Worm (Caenorhabditis elegans) whole organism, young adult: ENCODE measurements around the gene cpar-1.

Experiments used
- B0019.2 ChIP-seq: fragments of 200-800 bp; sonication (Bioruptor generic); conservative IDR thresholded peaks from 2 replicates; pipeline ENCODE4 v1.3.6; 2022; ENCODE audit warnings: missing genetic modification reagents, missing genetic modification characterization, missing compliant biosample characterization
- C06A6.2 ChIP-seq: fragments of 200-800 bp; sonication (Bioruptor generic); conservative IDR thresholded peaks from 2 replicates; pipeline ENCODE4 v1.3.6; 2022; ENCODE audit warnings: missing genetic modification characterization, missing compliant biosample characterization
- F33H1.4 ChIP-seq: fragments of 200-800 bp; sonication (Bioruptor generic); IDR thresholded peaks from 2 replicates; pipeline ENCODE4 v1.3.6; 2022; ENCODE audit warnings: missing genetic modification reagents, missing genetic modification characterization, missing compliant biosample characterization
- Y53F4B.3 ChIP-seq: fragments of 200-800 bp; sonication (Bioruptor generic); IDR thresholded peaks from 2 replicates; pipeline ENCODE4 v1.3.6; 2022; ENCODE audit warnings: missing genetic modification reagents, missing genetic modification characterization, missing compliant biosample characterization
- akir-1 ChIP-seq: fragments of 200-800 bp; sonication (Bioruptor generic); optimal IDR thresholded peaks from 2 replicates; lab custom pipeline; 2018; ENCODE audit warnings: mild to moderate bottlenecking, missing genetic modification characterization, moderate library complexity, missing compliant biosample characterization
- ama-1 ChIP-seq, 3 experiments: fragments of 150-350 bp in 1 of 3; sonication (generic microtip) in 2 of 3; optimal IDR thresholded peaks; 2 replicates each; lab custom pipeline; 2014 to 2018; ENCODE audit warnings: missing biosample characterization in 2 of 3, missing genetic modification characterization in 2 of 3, missing genetic modification reagents in 2 of 3
- aptf-3 ChIP-seq: fragments of 200-800 bp; sonication (Bioruptor generic); IDR thresholded peaks from 2 replicates; pipeline ENCODE4 v1.3.6; 2022; ENCODE audit warnings: missing genetic modification characterization, missing compliant biosample characterization
- attf-5 ChIP-seq: fragments of 200-800 bp; sonication (Bioruptor generic); optimal IDR thresholded peaks from 2 replicates; lab custom pipeline; 2018; ENCODE audit warnings: mild to moderate bottlenecking, missing genetic modification characterization, missing compliant biosample characterization
- attf-6 ChIP-seq: fragments of 200-800 bp; sonication (Bioruptor generic); IDR thresholded peaks from 2 replicates; pipeline ENCODE4 v1.3.6; 2022; ENCODE audit warnings: missing genetic modification reagents, missing genetic modification characterization, missing compliant biosample characterization
- bed-1 ChIP-seq: fragments of 200-800 bp; sonication (Bioruptor generic); IDR thresholded peaks from 2 replicates; pipeline ENCODE4 v1.3.6; 2022; ENCODE audit warnings: missing genetic modification reagents, missing genetic modification characterization, missing compliant biosample characterization
- bed-2 ChIP-seq: fragments of 200-800 bp; sonication (Bioruptor generic); IDR thresholded peaks from 2 replicates; pipeline ENCODE4 v1.3.6; 2022; ENCODE audit warnings: missing genetic modification reagents, missing genetic modification characterization, missing compliant biosample characterization
- cebp-1 ChIP-seq, 2 experiments: fragments of 200-800 bp in 1 of 2; sonication (Bioruptor generic) in 1 of 2; sonication (generic microtip) in 1 of 2; IDR thresholded peaks in 1 of 2; optimal IDR thresholded peaks in 1 of 2; 2 replicates each; pipeline versions ENCODE4 v1.3.6 to Lab custom; 2017 to 2022; ENCODE audit warnings: missing compliant biosample characterization in 2 of 2, missing genetic modification characterization in 2 of 2, mild to moderate bottlenecking in 1 of 2, missing genetic modification reagents in 1 of 2, moderate library complexity in 1 of 2
- ceh-27 ChIP-seq: fragments of 200-800 bp; sonication (Bioruptor generic); optimal IDR thresholded peaks from 2 replicates; lab custom pipeline; 2018; ENCODE audit warnings: mild to moderate bottlenecking, missing genetic modification characterization, moderate library complexity, missing compliant biosample characterization
- egl-44 ChIP-seq: fragments of 200-800 bp; sonication (Bioruptor generic); IDR thresholded peaks from 2 replicates; pipeline ENCODE4 v1.3.6; 2022; ENCODE audit warnings: missing genetic modification reagents, missing genetic modification characterization, missing compliant biosample characterization
- ekl-4 ChIP-seq: fragments of 200-800 bp; sonication (Bioruptor generic); IDR thresholded peaks from 2 replicates; pipeline ENCODE4 v1.3.6; 2022; ENCODE audit warnings: missing genetic modification reagents, missing genetic modification characterization, missing compliant biosample characterization
- ets-4 ChIP-seq: fragments of 200-800 bp; sonication (Bioruptor generic); optimal IDR thresholded peaks from 2 replicates; lab custom pipeline; 2018; ENCODE audit warnings: mild to moderate bottlenecking, missing genetic modification characterization, missing compliant biosample characterization
- fkh-3 ChIP-seq: sonication (generic microtip); optimal IDR thresholded peaks from 2 replicates; lab custom pipeline; 2016; ENCODE audit warnings: mild to moderate bottlenecking, missing genetic modification characterization, missing compliant biosample characterization
- hmg-1.2 ChIP-seq: fragments of 200-800 bp; sonication (Bioruptor generic); IDR thresholded peaks from 2 replicates; pipeline ENCODE4 v1.3.6; 2022; ENCODE audit warnings: missing genetic modification reagents, missing genetic modification characterization, missing compliant biosample characterization
- hrde-1 ChIP-seq: sonication (generic microtip); optimal IDR thresholded peaks from 2 replicates; lab custom pipeline; 2016; ENCODE audit warnings: missing genetic modification characterization, mild to moderate bottlenecking, missing compliant biosample characterization, moderate library complexity, missing genotype, missing genetic modification reagents, borderline replicate concordance
- lag-1 ChIP-seq: fragments of 200-800 bp; sonication (Bioruptor generic); IDR thresholded peaks from 2 replicates; pipeline ENCODE4 v1.3.6; 2022; ENCODE audit warnings: missing genetic modification reagents, missing genetic modification characterization, missing compliant biosample characterization
- let-526 ChIP-seq: fragments of 200-800 bp; sonication (Bioruptor generic); IDR thresholded peaks from 2 replicates; pipeline ENCODE4 v1.3.6; 2022; ENCODE audit warnings: missing genetic modification reagents, missing genetic modification characterization, missing compliant biosample characterization
- let-607 ChIP-seq, 2 experiments: fragments of 200-800 bp in 1 of 2; sonication (Bioruptor generic) in 1 of 2; sonication (generic microtip) in 1 of 2; optimal IDR thresholded peaks; 2 replicates each; lab custom pipeline; 2016 to 2018; ENCODE audit warnings: mild to moderate bottlenecking in 2 of 2, missing compliant biosample characterization in 2 of 2, missing genetic modification characterization in 2 of 2, moderate library complexity in 2 of 2, missing genotype in 1 of 2
- lin-35 ChIP-seq, 3 experiments: fragments of 150-350 bp in 2 of 3; sonication (generic microtip) in 1 of 3; optimal IDR thresholded peaks; 2 replicates each; lab custom pipeline; 2014 to 2018; ENCODE audit warnings: missing biosample characterization in 3 of 3, missing genetic modification characterization in 3 of 3, missing genetic modification reagents in 3 of 3
- lin-54 ChIP-seq: fragments of 200-800 bp; sonication (Bioruptor generic); optimal IDR thresholded peaks from 2 replicates; lab custom pipeline; 2018; ENCODE audit warnings: mild to moderate bottlenecking, missing genetic modification characterization, missing compliant biosample characterization
- lsl-1 ChIP-seq: fragments of 200-800 bp; sonication (Bioruptor generic); optimal IDR thresholded peaks from 2 replicates; lab custom pipeline; 2018; ENCODE audit warnings: mild to moderate bottlenecking, missing genetic modification characterization, moderate library complexity, missing compliant biosample characterization
- mel-28 ChIP-seq: sonication (generic microtip); optimal IDR thresholded peaks from 2 replicates; lab custom pipeline; 2016; ENCODE audit warnings: borderline replicate concordance, mild to moderate bottlenecking, missing genetic modification characterization, missing compliant biosample characterization
- mxl-1 ChIP-seq: sonication (generic microtip); optimal IDR thresholded peaks from 2 replicates; lab custom pipeline; 2016; ENCODE audit warnings: missing genetic modification characterization, missing compliant biosample characterization
- nfya-1 ChIP-seq: sonication (generic microtip); optimal IDR thresholded peaks from 2 replicates; lab custom pipeline; 2017; ENCODE audit warnings: antibody characterized with exemption, missing compliant biosample characterization, missing genetic modification characterization, borderline replicate concordance; ENCODE audit not compliant: insufficient read depth
- nfya-2 ChIP-seq: fragments of 200-800 bp; sonication (Bioruptor generic); IDR thresholded peaks from 2 replicates; pipeline ENCODE4 v1.3.6; 2022; ENCODE audit warnings: missing genetic modification reagents, missing genetic modification characterization, missing compliant biosample characterization
- nfyb-1 ChIP-seq: fragments of 200-800 bp; sonication (Bioruptor generic); IDR thresholded peaks from 2 replicates; pipeline ENCODE4 v1.3.6; 2022; ENCODE audit warnings: missing genetic modification reagents, missing genetic modification characterization, missing compliant biosample characterization
- nhr-120 ChIP-seq: fragments of 200-800 bp; sonication (Bioruptor generic); IDR thresholded peaks from 2 replicates; pipeline ENCODE4 v1.3.6; 2022; ENCODE audit warnings: missing genetic modification characterization, missing compliant biosample characterization
- nhr-27 ChIP-seq: fragments of 200-800 bp; sonication (Bioruptor generic); optimal IDR thresholded peaks from 2 replicates; lab custom pipeline; 2018; ENCODE audit warnings: mild to moderate bottlenecking, missing genetic modification characterization, moderate library complexity, missing compliant biosample characterization
- nhr-80 ChIP-seq: sonication (generic microtip); optimal IDR thresholded peaks from 2 replicates; lab custom pipeline; 2016; ENCODE audit warnings: missing genetic modification characterization, missing compliant biosample characterization
- rec-8 ChIP-seq, 2 experiments: sonication (generic microtip); optimal IDR thresholded peaks; 2 replicates each; lab custom pipeline; 2016; ENCODE audit warnings: mild to moderate bottlenecking in 2 of 2, missing genetic modification characterization in 2 of 2, missing genetic modification reagents in 2 of 2, missing genotype in 2 of 2, missing biosample characterization in 1 of 2, missing compliant biosample characterization in 1 of 2, moderate library complexity in 1 of 2
- sdz-38 ChIP-seq: sonication (generic microtip); optimal IDR thresholded peaks from 2 replicates; lab custom pipeline; 2016; ENCODE audit warnings: missing genotype, missing genetic modification characterization, missing compliant biosample characterization
- snpc-4 ChIP-seq, 5 experiments: fragments of 150-350 bp in 1 of 5; sonication (generic microtip) in 4 of 5; optimal IDR thresholded peaks; 2 replicates each; lab custom pipeline; 2014 to 2018; ENCODE audit warnings: missing genetic modification characterization in 5 of 5, missing biosample characterization in 3 of 5, antibody characterized with exemption in 2 of 5, mild to moderate bottlenecking in 2 of 5, missing compliant biosample characterization in 2 of 5, missing genotype in 2 of 5, moderate library complexity in 2 of 5, missing genetic modification reagents in 1 of 5
- sptf-2 ChIP-seq: fragments of 200-800 bp; sonication (Bioruptor generic); optimal IDR thresholded peaks from 2 replicates; lab custom pipeline; 2018; ENCODE audit warnings: mild to moderate bottlenecking, missing genetic modification characterization, missing compliant biosample characterization
- tbx-9 ChIP-seq: sonication (generic microtip); optimal IDR thresholded peaks from 2 replicates; lab custom pipeline; 2016; ENCODE audit warnings: borderline replicate concordance, missing genetic modification characterization, inconsistent platforms, missing compliant biosample characterization
- unc-130 ChIP-seq: sonication (generic microtip); optimal IDR thresholded peaks from 2 replicates; lab custom pipeline; 2016; ENCODE audit warnings: missing genetic modification reagents, missing genetic modification characterization, missing compliant biosample characterization
- unc-62 ChIP-seq: fragments of 150-350 bp; optimal IDR thresholded peaks from 2 replicates; lab custom pipeline; 2014; ENCODE audit warnings: missing biosample characterization, missing genetic modification reagents, missing genetic modification characterization
- zim-3 ChIP-seq: sonication (generic microtip); optimal IDR thresholded peaks from 2 replicates; lab custom pipeline; 2017; ENCODE audit warnings: mild to moderate bottlenecking, missing genetic modification characterization, moderate library complexity, missing compliant biosample characterization
- ztf-28 ChIP-seq: fragments of 200-800 bp; sonication (Bioruptor generic); IDR thresholded peaks from 2 replicates; pipeline ENCODE4 v1.3.6; 2022; ENCODE audit warnings: missing genetic modification reagents, missing genetic modification characterization, missing compliant biosample characterization

Gene cpar-1

DNA sequence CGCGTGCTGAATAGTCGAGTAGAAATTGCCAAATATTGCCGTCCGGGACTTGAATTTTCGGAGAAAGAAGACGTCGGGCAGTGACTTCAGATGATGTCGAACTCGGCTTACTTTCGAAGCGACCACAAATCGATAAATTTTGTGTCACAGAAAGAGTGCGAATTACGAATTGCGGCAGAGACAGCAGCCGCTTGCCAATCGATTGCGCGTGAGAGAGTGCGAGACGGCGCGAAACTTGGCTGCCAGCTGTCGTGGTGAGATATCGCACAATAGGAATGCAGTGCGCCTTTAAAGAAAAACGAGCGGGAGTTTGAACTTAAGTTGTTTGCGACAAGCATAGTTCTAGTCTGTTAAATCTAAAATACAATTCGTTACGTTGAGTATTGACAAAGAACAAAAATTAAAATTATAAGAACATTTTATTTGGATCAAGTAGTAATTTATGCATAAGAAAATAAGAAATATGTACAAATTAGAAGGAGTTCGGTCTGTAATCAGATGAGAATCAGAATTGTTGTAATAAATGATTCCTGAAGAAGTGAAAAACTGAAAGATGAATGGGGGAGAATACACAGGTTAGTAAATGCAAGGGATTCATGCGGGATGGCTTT lies 9.7 kb downstream of the cpar-1 start, which contains the start of gene pir-2 (continued):
- TF ChIP-seq aptf-3 (GFP tag; lab: Robert Waterston, UW): no peak
- TF ChIP-seq ztf-28 (GFP tag; lab: Robert Waterston, UW): 0 out of 2 replicates have a peak, but pooled peaks have one; percentile 52
- peak; percentile 57 for TF ChIP-seq hmg-1.2 (GFP tag; lab: Robert Waterston, UW)
- peak in 1 of 2 experiments; percentile 19 for TF ChIP-seq let-607 (tag; optimal IDR thresholded peaks at IDR 0.05; lab: Kevin White, UChicago)
- TF ChIP-seq nfya-2: no peak
- no peak for TF ChIP-seq unc-130 (GFP tag; lab: Kevin White, UChicago)
- no peak for TF ChIP-seq nhr-120
- TF ChIP-seq lin-35 (GFP tag; optimal IDR thresholded peaks at IDR 0.05; lab: Kevin White, UChicago): peak; percentile 3 to 89 (median 19)
- TF ChIP-seq attf-6 (GFP tag; lab: Robert Waterston, UW): no peak
- no peak for TF ChIP-seq C06A6.2 (GFP tag; lab: Robert Waterston, UW)
- peak; percentile 22 for TF ChIP-seq nhr-80 (tag; lab: Kevin White, UChicago)
- TF ChIP-seq B0019.2 (GFP tag; lab: Robert Waterston, UW): 0 out of 2 replicates have a peak, but pooled peaks have one; percentile 27
- TF ChIP-seq akir-1 (GFP tag; lab: Kevin White, UChicago): no peak
- TF ChIP-seq hrde-1 (tag; lab: Kevin White, UChicago): no peak
- no peak for TF ChIP-seq mxl-1 (tag; lab: Kevin White, UChicago)
- TF ChIP-seq attf-5 (GFP tag; lab: Kevin White, UChicago): peak; percentile 84
- TF ChIP-seq sptf-2: no peak
- no peak for TF ChIP-seq tbx-9 (tag; lab: Kevin White, UChicago)
- no peak for TF ChIP-seq bed-2
- TF ChIP-seq rec-8 (tag; optimal IDR thresholded peaks at IDR 0.05; lab: Kevin White, UChicago): no peak
- TF ChIP-seq F33H1.4 (GFP tag; lab: Robert Waterston, UW): peak; percentile 86
- TF ChIP-seq zim-3 (tag; lab: Kevin White, UChicago): no peak
- peak; percentile 87 for TF ChIP-seq nfyb-1 (GFP tag; lab: Robert Waterston, UW)
- TF ChIP-seq mel-28: no peak
- no peak for TF ChIP-seq Y53F4B.3 (GFP tag; lab: Robert Waterston, UW)
- no peak for TF ChIP-seq egl-44 (GFP tag; lab: Robert Waterston, UW)
- no peak for TF ChIP-seq lag-1
- TF ChIP-seq cebp-1 (GFP tag; IDR thresholded peaks at IDR 0.05; lab: Robert Waterston, UW): no peak
- TF ChIP-seq cebp-1 (tag; optimal IDR thresholded peaks at IDR 0.05; lab: Kevin White, UChicago): peak; percentile 72
- TF ChIP-seq nfya-1: no peak
- no peak for TF ChIP-seq ama-1 (optimal IDR thresholded peaks at IDR 0.05; lab: Kevin White, UChicago)
- TF ChIP-seq ama-1 (GFP tag; optimal IDR thresholded peaks at IDR 0.05; lab: Kevin White, UChicago): no peak
- TF ChIP-seq ceh-27 (GFP tag; lab: Kevin White, UChicago): peak; percentile 70
- peak; percentile 52 for TF ChIP-seq lsl-1 (GFP tag; lab: Kevin White, UChicago)
- TF ChIP-seq bed-1 (GFP tag; lab: Robert Waterston, UW): no peak
- no peak for TF ChIP-seq unc-62
- TF ChIP-seq sdz-38 (tag; lab: Kevin White, UChicago): no peak
- no peak for TF ChIP-seq nhr-27
- TF ChIP-seq let-526 (GFP tag; lab: Robert Waterston, UW): no peak
- TF ChIP-seq snpc-4 (GFP tag; optimal IDR thresholded peaks at IDR 0.05; lab: Kevin White, UChicago): no peak
- TF ChIP-seq snpc-4 (tag; optimal IDR thresholded peaks at IDR 0.05; lab: Kevin White, UChicago): peak in 3 of 4 experiments; percentile 30 to 56 (median 53)
- no peak for TF ChIP-seq fkh-3 (tag; lab: Kevin White, UChicago)
- no peak for TF ChIP-seq ets-4 (GFP tag; lab: Kevin White, UChicago)
- peak; percentile 62 for TF ChIP-seq ekl-4
- peak; percentile 90 for TF ChIP-seq lin-54 (GFP tag; lab: Kevin White, UChicago)
